Worm (Caenorhabditis elegans) whole organism, L2 larva: ENCODE measurements around the gene srlf-37.
A peak's percentile ranks its signal among the peaks of the same experiment; 100 is the strongest.

Experiments
- F13H6.1 ChIP-seq: sonication (generic microtip); optimal IDR thresholded peaks from 2 replicates; lab custom pipeline; 2016; ENCODE audit warnings: missing genetic modification characterization, missing compliant biosample characterization
- Y55F3AM.14 ChIP-seq: fragments of 200-800 bp; sonication (Bioruptor generic); optimal IDR thresholded peaks from 2 replicates; lab custom pipeline; 2018; ENCODE audit warnings: mild to moderate bottlenecking, missing genetic modification characterization, missing compliant biosample characterization
- ZK546.5 ChIP-seq: sonication (generic microtip); optimal IDR thresholded peaks from 2 replicates; lab custom pipeline; 2017; ENCODE audit warnings: missing biosample characterization, missing genetic modification characterization
- alr-1 ChIP-seq: fragments of 150-350 bp; optimal IDR thresholded peaks from 2 replicates; lab custom pipeline; 2014; ENCODE audit warnings: missing biosample characterization, missing genetic modification characterization
- aly-2 ChIP-seq: fragments of 150-350 bp; optimal IDR thresholded peaks from 2 replicates; lab custom pipeline; 2014; ENCODE audit warnings: missing biosample characterization, missing genetic modification characterization
- ama-1 ChIP-seq: fragments of 150-350 bp; optimal IDR thresholded peaks from 2 replicates; lab custom pipeline; 2018; ENCODE audit warnings: inconsistent platforms
- blmp-1 ChIP-seq: sonication (generic microtip); optimal IDR thresholded peaks from 2 replicates; lab custom pipeline; 2017; ENCODE audit warnings: missing genetic modification characterization, mild to moderate bottlenecking, missing compliant biosample characterization, antibody characterized with exemption, moderate library complexity; ENCODE audit not compliant: insufficient read depth
- ceh-82 ChIP-seq: fragments of 150-350 bp; optimal IDR thresholded peaks from 2 replicates; lab custom pipeline; 2014; ENCODE audit warnings: missing biosample characterization, missing genetic modification characterization
- crh-2 ChIP-seq: sonication (generic microtip); optimal IDR thresholded peaks from 2 replicates; lab custom pipeline; 2017; ENCODE audit warnings: missing biosample characterization, missing genetic modification characterization
- egl-27 ChIP-seq: sonication (generic microtip); optimal IDR thresholded peaks from 3 replicates; lab custom pipeline; 2017; ENCODE audit warnings: missing biosample characterization, missing genetic modification reagents, missing genetic modification characterization
- elt-1 ChIP-seq: fragments of 150-350 bp; optimal IDR thresholded peaks from 2 replicates; lab custom pipeline; 2014; ENCODE audit warnings: missing biosample characterization, missing genetic modification characterization
- elt-3 ChIP-seq: sonication (generic microtip); optimal IDR thresholded peaks from 2 replicates; lab custom pipeline; 2017; ENCODE audit warnings: missing biosample characterization, missing genetic modification characterization
- fos-1 ChIP-seq: fragments of 150-350 bp; optimal IDR thresholded peaks from 2 replicates; lab custom pipeline; 2014; ENCODE audit warnings: missing biosample characterization, missing genetic modification characterization
- gmeb-1 ChIP-seq: fragments of 150-350 bp; optimal IDR thresholded peaks from 2 replicates; lab custom pipeline; 2014; ENCODE audit warnings: missing biosample characterization, missing genetic modification characterization
- lin-11 ChIP-seq: fragments of 150-350 bp; sonication (generic microtip); optimal IDR thresholded peaks from 2 replicates; lab custom pipeline; 2014; ENCODE audit warnings: missing biosample characterization, missing genetic modification characterization, inconsistent platforms, mixed read lengths
- lin-13 ChIP-seq: fragments of 150-350 bp; optimal IDR thresholded peaks from 2 replicates; lab custom pipeline; 2014; ENCODE audit warnings: missing biosample characterization, missing genetic modification reagents, missing genetic modification characterization
- lin-39 ChIP-seq: fragments of 150-350 bp; optimal IDR thresholded peaks from 2 replicates; lab custom pipeline; 2014; ENCODE audit warnings: missing biosample characterization, missing genetic modification reagents, missing genetic modification characterization
- lsy-2 ChIP-seq, 2 experiments: fragments of 150-350 bp in 1 of 2; sonication (generic microtip) in 1 of 2; optimal IDR thresholded peaks; 2 replicates each; lab custom pipeline; 2014 to 2017; ENCODE audit warnings: missing biosample characterization in 2 of 2, missing genetic modification characterization in 2 of 2
- mab-5 ChIP-seq: fragments of 150-350 bp; optimal IDR thresholded peaks from 2 replicates; lab custom pipeline; 2014; ENCODE audit warnings: missing biosample characterization, missing genetic modification characterization
- mbf-1 ChIP-seq: sonication (generic microtip); optimal IDR thresholded peaks from 2 replicates; lab custom pipeline; 2017; ENCODE audit warnings: missing biosample characterization, missing genetic modification characterization
- mdl-1 ChIP-seq, 2 experiments: fragments of 150-350 bp in 1 of 2; sonication (generic microtip) in 1 of 2; optimal IDR thresholded peaks; 2 replicates each; lab custom pipeline; 2017; ENCODE audit warnings: missing biosample characterization in 2 of 2, missing genetic modification characterization in 2 of 2
- nhr-11 ChIP-seq: fragments of 150-350 bp; optimal IDR thresholded peaks from 2 replicates; lab custom pipeline; 2014; ENCODE audit warnings: missing biosample characterization, missing genetic modification characterization
- nhr-12 ChIP-seq: fragments of 150-350 bp; optimal IDR thresholded peaks from 2 replicates; lab custom pipeline; 2014; ENCODE audit warnings: missing biosample characterization, missing genetic modification characterization
- nhr-129 ChIP-seq: fragments of 150-350 bp; optimal IDR thresholded peaks from 2 replicates; lab custom pipeline; 2014; ENCODE audit warnings: missing biosample characterization, missing genetic modification characterization
- nhr-21 ChIP-seq: fragments of 150-350 bp; optimal IDR thresholded peaks from 2 replicates; lab custom pipeline; 2014; ENCODE audit warnings: missing biosample characterization, missing genetic modification characterization
- nhr-23 ChIP-seq: fragments of 150-350 bp; optimal IDR thresholded peaks from 2 replicates; lab custom pipeline; 2014; ENCODE audit warnings: missing biosample characterization, missing genetic modification reagents, missing genetic modification characterization
- nhr-237 ChIP-seq: fragments of 150-350 bp; optimal IDR thresholded peaks from 2 replicates; lab custom pipeline; 2014; ENCODE audit warnings: missing biosample characterization, missing genetic modification characterization
- nhr-25 ChIP-seq: fragments of 150-350 bp; sonication (generic microtip); optimal IDR thresholded peaks from 3 replicates; lab custom pipeline; 2014; ENCODE audit warnings: missing biosample characterization, missing genetic modification characterization
- nhr-6 ChIP-seq: fragments of 150-350 bp; optimal IDR thresholded peaks from 2 replicates; lab custom pipeline; 2014; ENCODE audit warnings: missing biosample characterization, missing genetic modification characterization
- nhr-77 ChIP-seq: fragments of 150-350 bp; optimal IDR thresholded peaks from 2 replicates; lab custom pipeline; 2014; ENCODE audit warnings: missing biosample characterization, missing genetic modification characterization
- peb-1 ChIP-seq: fragments of 150-350 bp; optimal IDR thresholded peaks from 2 replicates; lab custom pipeline; 2014; ENCODE audit warnings: missing biosample characterization, missing genetic modification characterization
- sem-4 ChIP-seq: fragments of 150-350 bp; optimal IDR thresholded peaks from 2 replicates; lab custom pipeline; 2014; ENCODE audit warnings: missing biosample characterization, missing genetic modification reagents, missing genetic modification characterization
- skn-1 ChIP-seq: sonication (generic microtip); optimal IDR thresholded peaks from 2 replicates; lab custom pipeline; 2017; ENCODE audit warnings: missing biosample characterization, missing genetic modification characterization
- sma-9 ChIP-seq, 2 experiments: fragments of 150-350 bp in 1 of 2; sonication (generic microtip) in 1 of 2; optimal IDR thresholded peaks; 2 replicates each; lab custom pipeline; 2014 to 2016; ENCODE audit warnings: missing genetic modification characterization in 2 of 2, mild to moderate bottlenecking in 1 of 2, missing biosample characterization in 1 of 2, missing compliant biosample characterization in 1 of 2, missing genetic modification reagents in 1 of 2, moderate library complexity in 1 of 2
- unc-39 ChIP-seq: fragments of 150-350 bp; optimal IDR thresholded peaks from 2 replicates; lab custom pipeline; 2014; ENCODE audit warnings: missing biosample characterization, missing genetic modification characterization
- unc-55 ChIP-seq: fragments of 150-350 bp; sonication (generic microtip); optimal IDR thresholded peaks from 3 replicates; lab custom pipeline; 2014; ENCODE audit warnings: missing biosample characterization, missing genetic modification reagents, missing genetic modification characterization
- unc-62 ChIP-seq: fragments of 150-350 bp; optimal IDR thresholded peaks from 2 replicates; lab custom pipeline; 2014; ENCODE audit warnings: missing biosample characterization, missing genetic modification reagents, missing genetic modification characterization
- ztf-1 ChIP-seq: fragments of 200-800 bp; sonication (Bioruptor generic); conservative IDR thresholded peaks from 2 replicates; pipeline ENCODE4 v1.3.6; 2022; ENCODE audit warnings: missing genetic modification characterization, missing compliant biosample characterization
- ztf-11 ChIP-seq: sonication (generic microtip); optimal IDR thresholded peaks from 2 replicates; lab custom pipeline; 2017; ENCODE audit warnings: missing biosample characterization, missing genetic modification characterization
- ztf-4 ChIP-seq: fragments of 150-350 bp; optimal IDR thresholded peaks from 2 replicates; lab custom pipeline; 2014; ENCODE audit warnings: missing biosample characterization, missing genetic modification characterization

srlf-37 gene

DNA sequence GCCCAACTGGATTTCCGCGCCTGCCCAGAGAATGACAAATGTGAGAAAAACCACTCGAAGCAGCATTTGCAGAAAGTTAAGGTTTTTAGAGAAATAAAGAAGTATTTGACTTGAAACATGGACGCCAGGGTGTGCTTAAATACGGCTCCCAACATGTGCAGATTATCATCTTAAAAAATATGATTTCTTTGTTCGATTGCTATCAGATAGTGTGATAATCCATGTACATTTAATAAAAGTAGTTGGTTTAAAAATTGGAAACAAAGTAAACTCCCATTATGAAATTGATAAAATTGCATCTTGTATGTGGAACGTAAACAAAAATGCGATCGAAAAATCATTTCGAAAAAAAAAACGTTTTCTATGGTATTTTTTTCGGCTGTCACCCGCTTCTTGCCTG, 23.6 kb upstream of the srlf-37 start, which contains the start of gene F48G7.8:
Gene F48G7.8 (minus strand): TSS at position 101 of the 400 bp plus-strand sequence.
- TF ChIP-seq nhr-23 (no peak), nhr-11 (tag; lab: Kevin White, UChicago) (no peak)

DNA sequence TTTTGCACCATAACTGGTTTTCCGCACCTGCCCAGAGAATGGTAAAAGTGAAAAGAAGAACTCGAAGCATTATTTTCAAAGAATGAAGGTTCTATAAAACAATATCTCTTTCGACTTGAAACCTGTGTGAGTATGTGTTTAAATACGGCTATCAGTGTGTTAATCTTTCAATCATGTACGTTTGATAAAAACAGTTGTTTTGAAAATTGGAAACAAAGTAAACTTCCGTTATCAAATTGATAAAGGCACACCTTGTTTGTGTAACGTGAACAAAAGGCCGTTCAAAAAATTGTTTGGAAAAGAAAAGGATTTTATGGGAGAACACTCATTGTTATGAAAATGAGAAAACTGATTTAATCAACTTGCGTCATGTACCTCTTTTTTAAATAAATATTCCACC, 22.3 kb upstream of the srlf-37 start, which contains the start of gene F48G7.7:
Gene F48G7.7 (minus strand): TSS at position 101 of the 400 bp plus-strand sequence.
- TF ChIP-seq crh-2 (tag; lab: Kevin White, UChicago) (no peak), nhr-11 (tag; lab: Kevin White, UChicago) (no peak), mab-5 (tag; lab: Kevin White, UChicago) (no peak), aly-2 (tag; lab: Kevin White, UChicago) (no peak), sem-4 (tag; lab: Kevin White, UChicago) (no peak), nhr-6 (tag; lab: Kevin White, UChicago) (no peak), mdl-1 (tag; optimal IDR thresholded peaks at IDR 0.05; lab: Kevin White, UChicago) (no peak), sma-9 (GFP tag; optimal IDR thresholded peaks at IDR 0.05; lab: Kevin White, UChicago) (no peak), sma-9 (tag; optimal IDR thresholded peaks at IDR 0.05; lab: Kevin White, UChicago) (no peak), egl-27 (tag; lab: Kevin White, UChicago) (no peak), peb-1 (tag; lab: Kevin White, UChicago) (no peak), unc-62 (GFP tag; lab: Kevin White, UChicago) (no peak), mbf-1 (tag; lab: Kevin White, UChicago) (no peak)
- TF ChIP-seq, all 48 proteins: peak for 0

DNA sequence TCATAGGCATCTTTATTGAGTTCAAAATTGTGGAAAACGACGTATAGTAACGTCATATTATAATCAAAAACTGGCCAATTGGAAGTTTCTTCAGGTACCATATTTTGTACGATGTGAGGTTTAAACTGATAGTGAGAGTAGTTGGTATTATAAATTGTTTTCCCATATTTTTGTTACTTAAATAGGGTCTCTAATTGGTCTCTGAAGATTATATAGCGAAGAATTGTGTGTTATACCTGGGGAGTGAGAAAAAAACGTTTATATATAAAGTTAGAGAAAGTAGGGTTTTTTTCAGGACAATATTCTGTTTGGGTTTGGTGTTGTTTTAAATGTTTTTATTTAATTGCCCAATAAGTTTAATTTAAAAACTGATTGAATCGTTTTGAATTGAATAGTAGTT, 20.9 kb upstream of the srlf-37 start, which contains the start of gene srt-17:
Gene srt-17 (minus strand): TSS at position 101 of the 400 bp plus-strand sequence.
- TF ChIP-seq lin-13 (GFP tag; lab: Kevin White, UChicago) (no peak), skn-1 (no peak)

- TF ChIP-seq nhr-12 (tag; lab: Kevin White, UChicago) = no peak
- TF ChIP-seq sem-4 (tag; lab: Kevin White, UChicago) = no peak
- TF ChIP-seq ceh-82 (tag; lab: Kevin White, UChicago) = no peak
- no peak for TF ChIP-seq blmp-1 (tag; lab: Kevin White, UChicago)
- no peak for TF ChIP-seq Y55F3AM.14
- no peak for TF ChIP-seq skn-1
- TF ChIP-seq alr-1 (tag; lab: Kevin White, UChicago) = no peak
- TF ChIP-seq nhr-23 = no peak
- no peak for TF ChIP-seq lin-13 (GFP tag; lab: Kevin White, UChicago)
- no peak for TF ChIP-seq lin-11 (tag; lab: Kevin White, UChicago)
- TF ChIP-seq lin-39 = no peak
- no peak for TF ChIP-seq ztf-11 (tag; lab: Kevin White, UChicago)
- TF ChIP-seq nhr-129 (tag; lab: Kevin White, UChicago) = no peak
- TF ChIP-seq, all 48 proteins: peak for 0
Observed at ce11 chrV:622902-623301, 18.9 kb upstream of the srlf-37 start, which contains the start of gene F48G7.5. Gene F48G7.5, minus strand, starts transcription at chrV:622935.

ce11 chrV:620987-621386, 17.0 kb upstream of the srlf-37 start:
- TF ChIP-seq mbf-1 (tag; lab: Kevin White, UChicago) = no peak
- TF ChIP-seq nhr-25 (tag; lab: Kevin White, UChicago) = no peak
- no peak for TF ChIP-seq ama-1
- TF ChIP-seq lsy-2 (tag; optimal IDR thresholded peaks at IDR 0.05; lab: Kevin White, UChicago) = no peak
- no peak for TF ChIP-seq ztf-1 (GFP tag; lab: Robert Waterston, UW)
- TF ChIP-seq nhr-21 (tag; lab: Kevin White, UChicago) = no peak
- TF ChIP-seq nhr-237 (tag; lab: Kevin White, UChicago) = no peak
- TF ChIP-seq blmp-1 (tag; lab: Kevin White, UChicago) = no peak
- no peak for TF ChIP-seq nhr-23
- no peak for TF ChIP-seq unc-55

DNA sequence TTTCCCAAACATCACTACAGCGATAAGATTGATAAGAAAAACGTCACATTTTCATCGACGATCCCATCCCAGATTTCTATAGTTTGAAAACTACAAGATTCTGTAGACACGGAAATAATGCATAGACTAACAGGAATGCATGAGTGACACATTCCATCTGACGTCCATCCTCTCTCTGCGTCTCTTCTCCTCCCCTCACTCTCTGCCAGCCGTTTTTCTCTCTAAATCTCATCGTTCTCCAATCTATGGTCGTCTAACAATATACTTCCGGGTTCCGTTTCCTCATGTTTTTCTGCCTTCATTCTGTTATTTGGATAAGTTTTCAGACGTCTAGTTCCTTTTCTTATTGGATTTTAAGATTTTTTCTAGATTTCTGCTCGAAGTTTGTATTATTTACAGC, 15.0 kb upstream of the srlf-37 start, which contains the start of gene F48G7.4:
Gene F48G7.4 (plus strand): TSS at position 400 of the 400 bp plus-strand sequence.
- TF ChIP-seq nhr-77 (tag; lab: Kevin White, UChicago) (no peak), nhr-21 (tag; lab: Kevin White, UChicago) (peak; percentile 53), crh-2 (tag; lab: Kevin White, UChicago) (peak; percentile 67), unc-39 (tag; lab: Kevin White, UChicago) (no peak), Y55F3AM.14 (peak; percentile 68), F13H6.1 (tag; lab: Kevin White, UChicago) (peak; percentile 74), skn-1 (no peak), ztf-4 (tag; lab: Kevin White, UChicago) (peak; percentile 25), unc-55 (peak; percentile 92), ceh-82 (tag; lab: Kevin White, UChicago) (no peak), nhr-237 (tag; lab: Kevin White, UChicago) (no peak), elt-3 (tag; lab: Kevin White, UChicago) (no peak), lin-11 (tag; lab: Kevin White, UChicago) (no peak), egl-27 (tag; lab: Kevin White, UChicago) (peak; percentile 82), unc-62 (GFP tag; lab: Kevin White, UChicago) (peak; percentile 58), sem-4 (tag; lab: Kevin White, UChicago) (peak; percentile 51), nhr-25 (tag; lab: Kevin White, UChicago) (peak; percentile 51), aly-2 (tag; lab: Kevin White, UChicago) (no peak), fos-1 (tag; lab: Kevin White, UChicago) (peak; percentile 79), nhr-23 (no peak), ZK546.5 (tag; lab: Kevin White, UChicago) (no peak), lin-39 (no peak), elt-1 (tag; lab: Kevin White, UChicago) (no peak), alr-1 (tag; lab: Kevin White, UChicago) (no peak), gmeb-1 (peak; percentile 8), mbf-1 (tag; lab: Kevin White, UChicago) (no peak)
